Worm (Caenorhabditis elegans) whole organism, late embryonic: ENCODE measurements around the gene T23D5.8.
"Not testable (repeated sequence)": the region's sequence is repeated elsewhere in the genome, so short reads cannot be mapped to it uniquely, and the experiment has no call there.

Source experiments
- C08G9.2 ChIP-seq: sonication (generic microtip); optimal IDR thresholded peaks from 2 replicates; lab custom pipeline; 2016; ENCODE audit warnings: mild to moderate bottlenecking, missing genetic modification characterization, moderate library complexity, missing compliant biosample characterization
- F13H6.1 ChIP-seq: sonication (generic microtip); optimal IDR thresholded peaks from 2 replicates; lab custom pipeline; 2016; ENCODE audit warnings: missing genetic modification characterization, missing compliant biosample characterization
- K09A11.1 ChIP-seq: sonication (generic microtip); optimal IDR thresholded peaks from 2 replicates; lab custom pipeline; 2017; ENCODE audit warnings: antibody characterized with exemption, mild to moderate bottlenecking, missing genetic modification characterization, missing compliant biosample characterization; ENCODE audit not compliant: insufficient read depth
- T23F11.4 ChIP-seq: fragments of 200-800 bp; sonication (Bioruptor generic); optimal IDR thresholded peaks from 2 replicates; lab custom pipeline; 2018; ENCODE audit warnings: mild to moderate bottlenecking, missing genetic modification characterization, missing compliant biosample characterization
- ahr-1 ChIP-seq: sonication (generic microtip); optimal IDR thresholded peaks from 2 replicates; lab custom pipeline; 2016; ENCODE audit warnings: missing genetic modification characterization, missing compliant biosample characterization
- ceh-14 ChIP-seq: sonication (generic microtip); optimal IDR thresholded peaks from 2 replicates; lab custom pipeline; 2016; ENCODE audit warnings: missing genotype, missing genetic modification characterization, missing compliant biosample characterization
- ceh-24 ChIP-seq: sonication (generic microtip); optimal IDR thresholded peaks from 2 replicates; lab custom pipeline; 2016; ENCODE audit warnings: mild to moderate bottlenecking, missing genetic modification characterization, missing compliant biosample characterization
- ceh-31 ChIP-seq: sonication (generic microtip); optimal IDR thresholded peaks from 2 replicates; lab custom pipeline; 2016; ENCODE audit warnings: missing genetic modification characterization, missing compliant biosample characterization
- ceh-34 ChIP-seq: sonication (generic microtip); optimal IDR thresholded peaks from 2 replicates; lab custom pipeline; 2016; ENCODE audit warnings: mild to moderate bottlenecking, missing genetic modification characterization, missing compliant biosample characterization
- ceh-9 ChIP-seq: sonication (generic microtip); optimal IDR thresholded peaks from 2 replicates; lab custom pipeline; 2016; ENCODE audit warnings: mild to moderate bottlenecking, missing genetic modification characterization, inconsistent platforms, missing compliant biosample characterization
- che-1 ChIP-seq: sonication (generic microtip); optimal IDR thresholded peaks from 2 replicates; lab custom pipeline; 2016; ENCODE audit warnings: mild to moderate bottlenecking, missing genetic modification characterization, missing compliant biosample characterization
- elt-2 ChIP-seq: sonication (generic microtip); optimal IDR thresholded peaks from 2 replicates; lab custom pipeline; 2016; ENCODE audit warnings: missing genetic modification reagents, missing genetic modification characterization, missing compliant biosample characterization
- elt-4 ChIP-seq: sonication (generic microtip); optimal IDR thresholded peaks from 2 replicates; lab custom pipeline; 2016; ENCODE audit warnings: missing genetic modification characterization, missing compliant biosample characterization
- ets-4 ChIP-seq: sonication (generic microtip); optimal IDR thresholded peaks from 2 replicates; lab custom pipeline; 2016; ENCODE audit warnings: missing genetic modification characterization, missing compliant biosample characterization
- fax-1 ChIP-seq: sonication (generic microtip); optimal IDR thresholded peaks from 2 replicates; lab custom pipeline; 2016; ENCODE audit warnings: missing genotype, missing genetic modification characterization, missing compliant biosample characterization
- fkh-6 ChIP-seq: sonication (generic microtip); optimal IDR thresholded peaks from 2 replicates; lab custom pipeline; 2016; ENCODE audit warnings: missing genetic modification characterization, missing compliant biosample characterization
- hlh-13 ChIP-seq: fragments of 200-800 bp; sonication (Bioruptor generic); optimal IDR thresholded peaks from 2 replicates; lab custom pipeline; 2018; ENCODE audit warnings: mild to moderate bottlenecking, missing genetic modification characterization, missing compliant biosample characterization
- hlh-15 ChIP-seq: sonication (generic microtip); optimal IDR thresholded peaks from 2 replicates; lab custom pipeline; 2016; ENCODE audit warnings: missing genetic modification characterization, missing compliant biosample characterization
- hlh-6 ChIP-seq: sonication (generic microtip); optimal IDR thresholded peaks from 2 replicates; lab custom pipeline; 2016; ENCODE audit warnings: missing genotype, missing genetic modification characterization, missing compliant biosample characterization
- hlh-8 ChIP-seq: sonication (generic microtip); optimal IDR thresholded peaks from 2 replicates; lab custom pipeline; 2016; ENCODE audit warnings: missing genotype, missing genetic modification characterization, missing compliant biosample characterization
- lim-6 ChIP-seq: sonication (generic microtip); optimal IDR thresholded peaks from 2 replicates; lab custom pipeline; 2016; ENCODE audit warnings: missing genetic modification characterization, missing compliant biosample characterization
- lin-11 ChIP-seq: fragments of 200-800 bp; sonication (Bioruptor generic); optimal IDR thresholded peaks from 2 replicates; lab custom pipeline; 2018; ENCODE audit warnings: mild to moderate bottlenecking, missing genetic modification characterization, missing compliant biosample characterization
- madf-2 ChIP-seq: sonication (generic microtip); optimal IDR thresholded peaks from 2 replicates; lab custom pipeline; 2017; ENCODE audit warnings: missing genetic modification characterization, missing compliant biosample characterization
- nfya-1 ChIP-seq: sonication (generic microtip); optimal IDR thresholded peaks from 2 replicates; lab custom pipeline; 2017; ENCODE audit warnings: missing genetic modification characterization, mild to moderate bottlenecking, missing compliant biosample characterization, antibody characterized with exemption, moderate library complexity
- nhr-11 ChIP-seq: fragments of 150-350 bp; optimal IDR thresholded peaks from 2 replicates; lab custom pipeline; 2014; ENCODE audit warnings: missing biosample characterization, missing genetic modification characterization
- nhr-232 ChIP-seq: sonication (generic microtip); optimal IDR thresholded peaks from 2 replicates; lab custom pipeline; 2016; ENCODE audit warnings: missing genetic modification characterization, missing compliant biosample characterization
- pqm-1 ChIP-seq: sonication (generic microtip); optimal IDR thresholded peaks from 2 replicates; lab custom pipeline; 2016; ENCODE audit warnings: missing genetic modification characterization, missing compliant biosample characterization
- rnt-1 ChIP-seq: sonication (generic microtip); optimal IDR thresholded peaks from 2 replicates; lab custom pipeline; 2016; ENCODE audit warnings: missing genetic modification characterization, missing compliant biosample characterization
- sox-4 ChIP-seq: sonication (generic microtip); optimal IDR thresholded peaks from 2 replicates; lab custom pipeline; 2017; ENCODE audit warnings: mild to moderate bottlenecking, missing genetic modification characterization, inconsistent platforms, missing compliant biosample characterization
- syd-9 ChIP-seq: sonication (generic microtip); optimal IDR thresholded peaks from 2 replicates; lab custom pipeline; 2016; ENCODE audit warnings: mild to moderate bottlenecking, missing genetic modification characterization, moderate library complexity, missing compliant biosample characterization
- unc-42 ChIP-seq: sonication (generic microtip); optimal IDR thresholded peaks from 2 replicates; lab custom pipeline; 2016; ENCODE audit warnings: missing genotype, missing genetic modification characterization, missing compliant biosample characterization
- zip-5 ChIP-seq: sonication (generic microtip); optimal IDR thresholded peaks from 2 replicates; lab custom pipeline; 2016; ENCODE audit warnings: missing genetic modification characterization, missing compliant biosample characterization

The T23D5.8 gene

ce11 chrV:15766122-15766594 lies 17.9 kb upstream of the T23D5.8 start, which contains the start of the genes haf-3 and F57A10.2 (continued):
- peak; percentile 77 for TF ChIP-seq nfya-1 (tag; lab: Kevin White, UChicago)

- TF ChIP-seq ahr-1 (tag; lab: Kevin White, UChicago) (no peak), fax-1 (tag; lab: Kevin White, UChicago) (no peak)
- TF ChIP-seq, all 69 proteins: peak for 0
Measured at ce11 chrV:15758449-15758848, 10.2 kb upstream of the T23D5.8 start, which contains the start of gene str-9. TSS of gene str-9 (plus strand) at chrV:15758749.

- TF ChIP-seq hlh-15 (tag; lab: Kevin White, UChicago) (no peak), ceh-31 (tag; lab: Kevin White, UChicago) (no peak), zip-5 (tag; lab: Kevin White, UChicago) (no peak), ets-4 (tag; lab: Kevin White, UChicago) (no peak), hlh-8 (tag; lab: Kevin White, UChicago) (no peak), K09A11.1 (tag; lab: Kevin White, UChicago) (no peak), T23F11.4 (GFP tag; lab: Kevin White, UChicago) (no peak), pqm-1 (no peak), lin-11 (tag; lab: Kevin White, UChicago) (no peak), hlh-13 (GFP tag; lab: Kevin White, UChicago) (no peak), nhr-11 (tag; lab: Kevin White, UChicago) (no peak), fkh-6 (tag; lab: Kevin White, UChicago) (no peak), unc-42 (no peak), rnt-1 (tag; lab: Kevin White, UChicago) (no peak), ahr-1 (tag; lab: Kevin White, UChicago) (no peak)
Measured at ce11 chrV:15757645-15758044, 9.4 kb upstream of the T23D5.8 start.

- TF ChIP-seq zip-5, nfya-1, elt-2 (tag; lab: Kevin White, UChicago): not testable (repeated sequence)
Measured at ce11 chrV:15754731-15755130, 6.5 kb upstream of the T23D5.8 start, which contains the start of gene str-8. TSS of gene str-8 (plus strand) at chrV:15755031.

- not testable (repeated sequence) for TF ChIP-seq hlh-6, C08G9.2, ahr-1 (tag; lab: Kevin White, UChicago)
Measured at ce11 chrV:15752941-15753340, 4.7 kb upstream of the T23D5.8 start, which contains the start of gene str-5. TSS of gene str-5 (plus strand) at chrV:15753241.

- TF ChIP-seq zip-5 (tag; lab: Kevin White, UChicago) (no peak), lim-6 (tag; lab: Kevin White, UChicago) (no peak), madf-2 (tag; lab: Kevin White, UChicago) (no peak), ceh-24 (tag; lab: Kevin White, UChicago) (no peak), ceh-34 (tag; lab: Kevin White, UChicago) (no peak), che-1 (tag; lab: Kevin White, UChicago) (no peak), sox-4 (tag; lab: Kevin White, UChicago) (no peak), ceh-9 (tag; lab: Kevin White, UChicago) (no peak), hlh-8 (tag; lab: Kevin White, UChicago) (no peak), pqm-1 (no peak), elt-4 (tag; lab: Kevin White, UChicago) (no peak), ceh-14 (no peak), lin-11 (tag; lab: Kevin White, UChicago) (no peak), syd-9 (tag; lab: Kevin White, UChicago) (no peak), nfya-1 (tag; lab: Kevin White, UChicago) (no peak), nhr-232 (tag; lab: Kevin White, UChicago) (no peak), F13H6.1 (no peak), fkh-6 (tag; lab: Kevin White, UChicago) (no peak)
Measured at ce11 chrV:15752049-15752448, 3.8 kb upstream of the T23D5.8 start, which contains the start of gene str-43. TSS of gene str-43 (minus strand) at chrV:15752149.
